Worm (Caenorhabditis elegans) whole organism, L2 larva: Measurements from ENCODE around the gene C44H4.8.

Experiments
- alr-1 ChIP-seq: fragments of 150-350 bp; optimal IDR thresholded peaks from 2 replicates; lab custom pipeline; 2014; ENCODE audit warnings: missing biosample characterization, missing genetic modification characterization
- aly-2 ChIP-seq: fragments of 150-350 bp; optimal IDR thresholded peaks from 2 replicates; lab custom pipeline; 2014; ENCODE audit warnings: missing biosample characterization, missing genetic modification characterization
- ama-1 ChIP-seq: fragments of 150-350 bp; optimal IDR thresholded peaks from 2 replicates; lab custom pipeline; 2018; ENCODE audit warnings: inconsistent platforms
- ceh-16 ChIP-seq: fragments of 150-350 bp; optimal IDR thresholded peaks from 2 replicates; lab custom pipeline; 2014; ENCODE audit warnings: missing biosample characterization, missing genetic modification characterization
- elt-1 ChIP-seq: fragments of 150-350 bp; optimal IDR thresholded peaks from 2 replicates; lab custom pipeline; 2014; ENCODE audit warnings: missing biosample characterization, missing genetic modification characterization
- mab-5 ChIP-seq: fragments of 150-350 bp; optimal IDR thresholded peaks from 2 replicates; lab custom pipeline; 2014; ENCODE audit warnings: missing biosample characterization, missing genetic modification characterization
- mbf-1 ChIP-seq: sonication (generic microtip); optimal IDR thresholded peaks from 2 replicates; lab custom pipeline; 2017; ENCODE audit warnings: missing biosample characterization, missing genetic modification characterization
- nhr-21 ChIP-seq: fragments of 150-350 bp; optimal IDR thresholded peaks from 2 replicates; lab custom pipeline; 2014; ENCODE audit warnings: missing biosample characterization, missing genetic modification characterization
- nhr-237 ChIP-seq: fragments of 150-350 bp; optimal IDR thresholded peaks from 2 replicates; lab custom pipeline; 2014; ENCODE audit warnings: missing biosample characterization, missing genetic modification characterization
- unc-55 ChIP-seq: fragments of 150-350 bp; sonication (generic microtip); optimal IDR thresholded peaks from 3 replicates; lab custom pipeline; 2014; ENCODE audit warnings: missing biosample characterization, missing genetic modification reagents, missing genetic modification characterization
- ztf-1 ChIP-seq: fragments of 200-800 bp; sonication (Bioruptor generic); conservative IDR thresholded peaks from 2 replicates; pipeline ENCODE4 v1.3.6; 2022; ENCODE audit warnings: missing genetic modification characterization, missing compliant biosample characterization

DNA sequence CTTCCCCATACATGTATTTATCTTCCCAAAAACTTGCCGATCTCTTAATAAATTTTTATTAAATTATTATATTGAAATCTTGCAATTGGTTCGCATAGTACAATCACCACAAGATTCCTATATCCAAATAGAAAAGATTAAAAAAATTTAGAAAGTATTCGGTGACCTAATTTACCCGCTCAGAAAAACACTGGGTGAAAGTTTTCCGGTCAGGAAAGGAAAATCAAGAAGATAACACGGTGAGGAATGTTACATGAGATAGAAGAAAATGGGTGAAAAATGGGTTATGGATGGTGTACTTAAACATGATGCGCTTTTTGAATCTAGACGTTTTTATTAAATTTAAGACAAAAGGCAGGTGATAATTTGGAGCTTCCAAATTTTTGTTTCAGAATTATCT, 14.1 kb upstream of the C44H4.8 start:
- TF ChIP-seq nhr-237 (tag; lab: Kevin White, UChicago): no peak
- TF ChIP-seq alr-1 (tag; lab: Kevin White, UChicago): no peak
- no peak for TF ChIP-seq ama-1
- TF ChIP-seq mab-5: no peak
- no peak for TF ChIP-seq elt-1
- no peak for TF ChIP-seq aly-2 (tag; lab: Kevin White, UChicago)
- TF ChIP-seq nhr-21 (tag; lab: Kevin White, UChicago): no peak
- no peak for TF ChIP-seq mbf-1 (tag; lab: Kevin White, UChicago)
- TF ChIP-seq ceh-16 (tag; lab: Kevin White, UChicago): no peak
- no peak for TF ChIP-seq unc-55
- TF ChIP-seq ztf-1 (GFP tag; lab: Robert Waterston, UW): no peak
